Fruit fly (Drosophila melanogaster): Measurements from ENCODE around the gene CG15549.

CG15549 gene

DNA sequence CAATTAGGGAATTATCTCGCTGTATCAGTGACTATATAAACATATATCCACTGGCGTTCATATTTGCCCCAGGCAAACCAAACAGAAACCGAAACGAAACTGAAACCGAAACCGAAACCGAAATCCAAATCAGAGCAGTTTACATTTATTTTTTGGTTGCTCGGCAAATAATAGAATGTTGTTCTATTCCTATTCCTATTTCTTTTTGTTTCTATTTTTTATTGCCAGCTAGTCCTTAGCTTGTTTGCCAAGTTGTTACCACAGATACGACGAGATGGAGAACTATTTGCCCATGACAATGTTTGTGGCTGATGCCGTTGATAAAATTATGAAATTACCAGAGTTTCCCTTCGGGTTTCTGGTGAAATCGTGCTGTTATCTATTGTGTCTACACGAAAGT, 17.4 kb downstream of the CG15549 start:
- no peak for TF ChIP-seq CG13204 (GFP tag; optimal IDR thresholded peaks at IDR 0.05)
- TF ChIP-seq fd96Ca (GFP tag; IDR thresholded peaks at IDR 0.05), result no peak
- TF ChIP-seq CG17806 (tag; optimal IDR thresholded peaks at IDR 0.05), result no peak

DNA sequence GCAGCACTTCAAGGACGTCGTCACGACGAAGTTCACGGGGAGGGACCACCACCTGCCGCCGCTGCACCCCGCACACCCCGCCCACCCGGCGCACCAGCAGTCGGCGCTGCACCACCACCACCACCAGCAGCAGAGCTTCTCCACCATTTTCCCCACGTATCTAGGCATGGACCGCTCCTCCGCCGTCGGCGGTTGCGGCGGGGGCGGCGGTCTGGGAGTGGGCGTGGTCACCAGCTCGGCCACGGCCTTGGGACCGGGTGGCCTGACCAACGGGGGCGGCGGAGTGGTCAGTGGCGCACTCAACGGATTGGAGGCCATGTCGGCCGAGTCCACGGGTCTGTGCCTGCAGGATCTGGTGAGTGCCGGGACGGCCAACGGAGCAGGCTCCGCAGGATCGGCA, 20.3 kb downstream of the CG15549 start:
- no peak for TF ChIP-seq CG10348 (GFP tag; IDR thresholded peaks at IDR 0.05)
- no peak for TF ChIP-seq CG34367 (tag; optimal IDR thresholded peaks at IDR 0.05)
- TF ChIP-seq EcR (GFP tag; optimal IDR thresholded peaks at IDR 0.05), result no peak
- TF ChIP-seq CG15710 (tag; optimal IDR thresholded peaks at IDR 0.05), result no peak
- no peak for TF ChIP-seq CG32121 (GFP tag; IDR thresholded peaks at IDR 0.05)
- TF ChIP-seq Pif1B (GFP tag; optimal IDR thresholded peaks at IDR 0.05), result no peak
- TF ChIP-seq CG14655 (GFP tag; optimal IDR thresholded peaks at IDR 0.05), result no peak
- TF ChIP-seq CG9948 (tag; optimal IDR thresholded peaks at IDR 0.05), result no peak
- TF ChIP-seq D1 (tag; optimal IDR thresholded peaks at IDR 0.05), result no peak

DNA sequence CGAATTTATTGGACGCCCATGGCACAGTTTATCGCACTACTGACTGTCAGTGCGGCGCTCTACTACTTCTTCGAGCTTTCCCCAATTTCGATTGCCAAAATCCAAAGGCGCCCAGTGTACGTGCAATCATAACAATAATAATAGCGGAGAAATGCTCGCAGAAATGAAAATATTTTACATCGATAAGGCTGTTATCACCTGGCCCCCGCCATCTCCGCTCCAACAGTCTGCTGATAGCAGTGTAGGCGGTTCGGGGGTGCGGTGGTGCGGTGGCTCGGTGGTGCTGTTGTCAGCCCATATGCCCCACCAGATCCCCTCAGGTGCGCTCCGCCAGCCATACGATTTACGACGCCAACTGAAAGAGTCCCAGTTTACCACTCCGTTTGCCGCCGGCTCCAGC, 21.1 kb downstream of the CG15549 start:
- TF ChIP-seq CG15710 (tag; optimal IDR thresholded peaks at IDR 0.05) (no peak), CG8159 (tag; optimal IDR thresholded peaks at IDR 0.05) (no peak), EcR (GFP tag; optimal IDR thresholded peaks at IDR 0.05) (no peak), CG13204 (GFP tag; optimal IDR thresholded peaks at IDR 0.05) (no peak), CG8301 (tag; optimal IDR thresholded peaks at IDR 0.05) (no peak), CG14655 (GFP tag; optimal IDR thresholded peaks at IDR 0.05) (no peak), Snoo (tag; optimal IDR thresholded peaks at IDR 0.05) (no peak), gl (tag; optimal IDR thresholded peaks at IDR 0.05) (no peak), fd96Ca (GFP tag; IDR thresholded peaks at IDR 0.05) (0 out of 3 replicates have a peak, but pooled peaks have one; percentile 24)

DNA sequence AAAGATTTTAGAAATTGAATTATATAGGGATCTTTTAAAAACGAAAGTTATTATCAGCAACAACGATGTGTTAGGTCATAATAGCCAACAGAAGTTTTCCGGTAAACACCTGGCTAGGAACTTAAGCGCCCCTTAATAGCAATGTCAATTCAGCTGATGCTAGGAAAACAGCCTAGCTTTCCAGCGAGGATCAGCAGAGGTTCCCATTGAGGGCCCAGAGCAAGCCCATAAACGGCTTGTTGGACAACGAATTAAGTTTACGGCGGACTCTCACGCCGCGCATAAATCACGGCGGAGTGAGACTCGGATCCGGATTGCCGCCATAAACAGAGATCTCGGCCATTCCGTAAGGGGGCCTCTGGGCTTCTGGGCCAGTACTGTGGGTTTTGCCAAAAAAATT, 22.6 kb downstream of the CG15549 start:
- TF ChIP-seq Ets98B (GFP tag; IDR thresholded peaks at IDR 0.05) (no peak), CG8159 (tag; optimal IDR thresholded peaks at IDR 0.05) (no peak), CG8301 (tag; optimal IDR thresholded peaks at IDR 0.05) (no peak), CG15710 (tag; optimal IDR thresholded peaks at IDR 0.05) (no peak), CG4496 (GFP tag; IDR thresholded peaks at IDR 0.05) (no peak), CG13204 (GFP tag; optimal IDR thresholded peaks at IDR 0.05) (no peak), CG34367 (tag; optimal IDR thresholded peaks at IDR 0.05) (no peak), Pif1A (GFP tag; optimal IDR thresholded peaks at IDR 0.05) (no peak), CG14655 (GFP tag; optimal IDR thresholded peaks at IDR 0.05) (no peak), CG12605 (GFP tag; IDR thresholded peaks at IDR 0.05) (no peak), CG10348 (GFP tag; IDR thresholded peaks at IDR 0.05) (no peak), gl (tag; optimal IDR thresholded peaks at IDR 0.05) (no peak), fd96Ca (GFP tag; IDR thresholded peaks at IDR 0.05) (no peak), CG32121 (GFP tag; IDR thresholded peaks at IDR 0.05) (no peak), Pif1B (GFP tag; optimal IDR thresholded peaks at IDR 0.05) (no peak), CG17806 (tag; optimal IDR thresholded peaks at IDR 0.05) (no peak), EcR (GFP tag; optimal IDR thresholded peaks at IDR 0.05) (no peak)

DNA sequence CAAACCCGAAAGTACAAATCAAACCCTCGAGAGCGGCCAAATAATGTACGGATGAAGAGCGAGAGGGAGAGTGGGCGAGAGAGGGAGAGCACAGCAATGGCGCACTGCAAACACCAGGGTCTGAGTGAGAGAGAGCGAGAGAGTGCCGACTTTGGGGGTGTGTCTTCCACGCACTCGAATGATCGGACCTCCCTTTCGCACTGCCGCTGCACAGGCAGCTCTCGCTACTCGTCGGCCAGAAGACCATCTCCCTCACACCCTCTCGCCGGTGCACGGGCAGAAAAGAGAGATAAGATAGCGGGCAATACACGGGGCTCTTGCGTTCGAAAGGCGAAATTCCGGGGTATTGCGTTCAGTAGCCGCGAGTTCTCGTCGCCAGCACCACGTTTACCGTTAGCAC, 23.9 kb downstream of the CG15549 start, which contains the start of gene Ptx1:
Gene Ptx1 (plus strand): TSS at position 353 of the 400 bp plus-strand sequence.
- TF ChIP-seq D1 (tag; optimal IDR thresholded peaks at IDR 0.05) (no peak), fd96Ca (GFP tag; IDR thresholded peaks at IDR 0.05) (peak; percentile 48; the same call in 1 of the 3 replicates), CG32121 (GFP tag; IDR thresholded peaks at IDR 0.05) (peak; percentile 55; the same call in 1 of the 2 replicates), CG4496 (GFP tag; IDR thresholded peaks at IDR 0.05) (peak; percentile 85), CG12605 (GFP tag; IDR thresholded peaks at IDR 0.05) (no peak), Pif1B (GFP tag; optimal IDR thresholded peaks at IDR 0.05) (no peak)

DNA sequence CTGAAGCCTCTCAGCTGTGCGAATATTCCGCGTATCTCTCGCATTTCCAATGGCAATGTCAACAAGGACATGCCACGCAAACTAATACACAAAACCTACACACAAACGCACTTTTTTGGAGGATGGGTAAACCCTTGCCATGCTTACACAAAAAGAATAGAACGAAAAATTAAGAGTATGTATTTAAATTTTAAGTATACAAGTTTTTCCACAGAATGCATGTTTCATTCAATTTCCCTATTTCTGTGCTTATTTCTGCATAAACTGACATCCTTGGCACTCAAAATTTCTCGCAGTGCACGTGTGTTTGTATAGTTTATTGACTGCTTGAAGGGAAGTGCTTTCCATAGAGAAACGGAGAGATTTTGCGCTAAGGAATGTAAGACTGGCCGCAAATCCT, 26.5 kb downstream of the CG15549 start:
- TF ChIP-seq CG15710 (tag; optimal IDR thresholded peaks at IDR 0.05) (no peak), CG32121 (GFP tag; IDR thresholded peaks at IDR 0.05) (no peak), rn (GFP tag; IDR thresholded peaks at IDR 0.05) (no peak), CG9948 (tag; optimal IDR thresholded peaks at IDR 0.05) (no peak), Pif1A (GFP tag; optimal IDR thresholded peaks at IDR 0.05) (no peak), CG10348 (GFP tag; IDR thresholded peaks at IDR 0.05) (no peak), Ets98B (GFP tag; IDR thresholded peaks at IDR 0.05) (no peak), fd96Ca (GFP tag; IDR thresholded peaks at IDR 0.05) (no peak), CG4496 (GFP tag; IDR thresholded peaks at IDR 0.05) (no peak), CG34367 (tag; optimal IDR thresholded peaks at IDR 0.05) (no peak), CG8301 (tag; optimal IDR thresholded peaks at IDR 0.05) (no peak)

DNA sequence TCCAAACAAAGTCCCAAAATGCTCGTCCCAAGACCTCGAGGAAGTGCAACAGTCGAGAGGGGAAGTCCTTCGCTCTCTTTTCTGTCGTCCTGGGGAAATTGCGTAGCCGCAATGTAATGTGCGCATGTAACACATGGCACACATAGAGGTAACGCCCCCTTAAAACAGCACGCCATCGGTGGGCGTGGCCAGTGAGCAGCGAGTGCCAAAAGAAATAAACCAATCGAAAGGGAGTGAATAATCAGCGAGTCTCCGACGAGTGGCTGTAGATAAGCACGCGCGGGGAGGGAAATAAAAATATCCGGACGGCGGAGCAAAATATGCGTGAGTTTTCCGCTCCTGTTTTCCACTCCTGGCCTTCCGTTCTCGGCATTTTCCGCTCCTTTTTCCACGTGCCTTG, 27.3 kb downstream of the CG15549 start:
- TF ChIP-seq CG8301 (tag; optimal IDR thresholded peaks at IDR 0.05) (no peak), CG17806 (tag; optimal IDR thresholded peaks at IDR 0.05) (no peak), CG32121 (GFP tag; IDR thresholded peaks at IDR 0.05) (no peak), fd96Ca (GFP tag; IDR thresholded peaks at IDR 0.05) (no peak), EcR (GFP tag; optimal IDR thresholded peaks at IDR 0.05) (no peak), Pif1A (GFP tag; optimal IDR thresholded peaks at IDR 0.05) (no peak), gl (tag; optimal IDR thresholded peaks at IDR 0.05) (no peak), Pif1B (GFP tag; optimal IDR thresholded peaks at IDR 0.05) (no peak), CG8159 (tag; optimal IDR thresholded peaks at IDR 0.05) (no peak), D1 (tag; optimal IDR thresholded peaks at IDR 0.05) (no peak), CG12605 (GFP tag; IDR thresholded peaks at IDR 0.05) (no peak), CG34367 (tag; optimal IDR thresholded peaks at IDR 0.05) (no peak), Ets98B (GFP tag; IDR thresholded peaks at IDR 0.05) (no peak), CG15710 (tag; optimal IDR thresholded peaks at IDR 0.05) (no peak), CG4496 (GFP tag; IDR thresholded peaks at IDR 0.05) (no peak), CG10348 (GFP tag; IDR thresholded peaks at IDR 0.05) (no peak), rn (GFP tag; IDR thresholded peaks at IDR 0.05) (no peak), Snoo (tag; optimal IDR thresholded peaks at IDR 0.05) (no peak)
